Worm (Caenorhabditis elegans): ENCODE data around the gene srbc-48.
"Not testable (repeated sequence)": the region's sequence is repeated elsewhere in the genome, so short reads cannot be mapped to it uniquely, and the experiment has no call there.

The srbc-48 gene

ce11 chrV:15810446-15810845, 9.6 kb upstream of the srbc-48 start, which contains the start of gene F54B8.1:
Gene F54B8.1, plus strand, starts transcription at chrV:15810746.
- TF ChIP-seq aha-1 (tag; optimal IDR thresholded peaks at IDR 0.05) (no peak), hlh-17 (GFP tag; optimal IDR thresholded peaks at IDR 0.05; ENCODE audit: borderline replicate concordance) (no peak), egl-27 (tag; optimal IDR thresholded peaks at IDR 0.05) (no peak), mab-9 (GFP tag; IDR thresholded peaks at IDR 0.05) (no peak), lin-14 (GFP tag; optimal IDR thresholded peaks at IDR 0.05) (no peak), rnt-1 (tag; optimal IDR thresholded peaks at IDR 0.05) (no peak), tlp-1 (tag; optimal IDR thresholded peaks at IDR 0.05) (no peak), unc-62 (GFP tag; optimal IDR thresholded peaks at IDR 0.05) (no peak), egl-13 (tag; optimal IDR thresholded peaks at IDR 0.05) (no peak), mep-1 (tag; optimal IDR thresholded peaks at IDR 0.05) (no peak), lin-15B (tag; optimal IDR thresholded peaks at IDR 0.05) (no peak), C34B4.2 (tag; optimal IDR thresholded peaks at IDR 0.05) (no peak), ces-1 (GFP tag; optimal IDR thresholded peaks at IDR 0.05) (no peak), fos-1 (tag; optimal IDR thresholded peaks at IDR 0.05) (no peak), efl-1 (optimal IDR thresholded peaks at IDR 0.05) (no peak), efl-1 (GFP tag; optimal IDR thresholded peaks at IDR 0.05 in 1 of 2) (no peak), ceh-82 (tag; optimal IDR thresholded peaks at IDR 0.05) (no peak), pqm-1 (tag; optimal IDR thresholded peaks at IDR 0.05) (no peak), sptf-1 (tag; optimal IDR thresholded peaks at IDR 0.05) (no peak), nhr-20 (tag; optimal IDR thresholded peaks at IDR 0.05) (no peak)

ce11 chrV:15811982-15812381, 8.1 kb upstream of the srbc-48 start, which contains the start of gene nhr-282:
Gene nhr-282, plus strand, starts transcription at chrV:15812282.
- TF ChIP-seq mep-1 (tag; optimal IDR thresholded peaks at IDR 0.05); hpl-2 (GFP tag; optimal IDR thresholded peaks at IDR 0.05); unc-86 (tag; optimal IDR thresholded peaks at IDR 0.05): not testable (repeated sequence)

- peak; percentile 31 for TF ChIP-seq nhr-85 (tag)
- TF ChIP-seq fkh-10 (GFP tag; optimal IDR thresholded peaks at IDR 0.05): no peak
- TF ChIP-seq snpc-4 (tag; optimal IDR thresholded peaks at IDR 0.05): no peak
- TF ChIP-seq mab-9 (GFP tag; IDR thresholded peaks at IDR 0.05): no peak
- no peak for TF ChIP-seq nhr-84 (tag; optimal IDR thresholded peaks at IDR 0.05)
- no peak for TF ChIP-seq swsn-7 (tag; optimal IDR thresholded peaks at IDR 0.05)
- TF ChIP-seq sox-4 (tag; optimal IDR thresholded peaks at IDR 0.05): no peak
- TF ChIP-seq C04F5.9 (tag; optimal IDR thresholded peaks at IDR 0.05): no peak
- peak; percentile 46 for TF ChIP-seq blmp-1 (tag; optimal IDR thresholded peaks at IDR 0.05)
- no peak for TF ChIP-seq efl-1 (optimal IDR thresholded peaks at IDR 0.05)
- peak in 1 of 2 experiments; percentile 92 for TF ChIP-seq efl-1 (GFP tag; optimal IDR thresholded peaks at IDR 0.05 in 1 of 2)
- TF ChIP-seq jun-1 (tag; optimal IDR thresholded peaks at IDR 0.05): no peak
- TF ChIP-seq ceh-8 (GFP tag; optimal IDR thresholded peaks at IDR 0.05): no peak
- TF ChIP-seq lin-35 (GFP tag; optimal IDR thresholded peaks at IDR 0.05): peak in 1 of 2 experiments; percentile 5
- no peak for TF ChIP-seq fkh-4 (tag; optimal IDR thresholded peaks at IDR 0.05; ENCODE audit: borderline replicate concordance)
- no peak for TF ChIP-seq pqm-1 (tag; optimal IDR thresholded peaks at IDR 0.05)
Observed at ce11 chrV:15815962-15816432, 4.1 kb upstream of the srbc-48 start, which contains the start of the genes fbxa-69 and F54B8.4. Gene fbxa-69, minus strand, starts transcription at chrV:15815971. Gene F54B8.4, plus strand, starts transcription at chrV:15816382.

- TF ChIP-seq ets-5 (GFP tag; IDR thresholded peaks at IDR 0.05): no peak
- no peak for TF ChIP-seq ces-1 (GFP tag; optimal IDR thresholded peaks at IDR 0.05)
- no peak for TF ChIP-seq egl-13 (tag; optimal IDR thresholded peaks at IDR 0.05)
- TF ChIP-seq sup-37 (GFP tag; optimal IDR thresholded peaks at IDR 0.05): no peak
- no peak for TF ChIP-seq mab-9 (GFP tag; IDR thresholded peaks at IDR 0.05)
- TF ChIP-seq nhr-19 (GFP tag; conservative IDR thresholded peaks at IDR 0.05): no peak
- no peak for TF ChIP-seq blmp-1 (tag; optimal IDR thresholded peaks at IDR 0.05)
- TF ChIP-seq hlh-4 (tag; optimal IDR thresholded peaks at IDR 0.05): no peak
- no peak for TF ChIP-seq pqm-1 (tag; optimal IDR thresholded peaks at IDR 0.05)
- TF ChIP-seq unc-86 (tag; optimal IDR thresholded peaks at IDR 0.05): no peak
- TF ChIP-seq aha-1 (tag; optimal IDR thresholded peaks at IDR 0.05): no peak
Observed at ce11 chrV:15817746-15818145, 2.3 kb upstream of the srbc-48 start, which contains the start of gene abf-3. Gene abf-3, minus strand, starts transcription at chrV:15817846.

Measured in whole organism, L1 larva.